Worm (Caenorhabditis elegans) whole organism, L1 larva: ENCODE measurements around the gene C31C9.7.

Experiments used
- aly-2 ChIP-seq: fragments of 150-350 bp; optimal IDR thresholded peaks from 2 replicates; lab custom pipeline; 2014; ENCODE audit warnings: missing biosample characterization, missing genetic modification characterization
- ama-1 ChIP-seq: fragments of 150-350 bp; optimal IDR thresholded peaks from 2 replicates; lab custom pipeline; 2014
- ceh-82 ChIP-seq, 3 experiments: fragments of 150-350 bp in 1 of 3; sonication (generic microtip) in 2 of 3; optimal IDR thresholded peaks; 2 replicates each; lab custom pipeline; 2014 to 2017; ENCODE audit warnings: missing biosample characterization in 3 of 3, missing genetic modification characterization in 3 of 3
- ces-1 ChIP-seq: fragments of 150-350 bp; optimal IDR thresholded peaks from 2 replicates; lab custom pipeline; 2014; ENCODE audit warnings: missing biosample characterization, missing genetic modification reagents, missing genetic modification characterization
- dpl-1 ChIP-seq, 3 experiments: fragments of 150-350 bp in 2 of 3; sonication (generic microtip) in 1 of 3; optimal IDR thresholded peaks; 2 replicates each; lab custom pipeline; 2014 to 2017; ENCODE audit warnings: missing biosample characterization in 3 of 3, missing genetic modification characterization in 3 of 3, missing genetic modification reagents in 3 of 3
- elt-3 ChIP-seq, 6 experiments: fragments of 150-350 bp in 1 of 6; sonication (generic microtip); optimal IDR thresholded peaks; 2 replicates each; lab custom pipeline; 2017 to 2018; ENCODE audit warnings: missing biosample characterization in 6 of 6, missing genetic modification characterization in 6 of 6, inconsistent platforms in 1 of 6
- fkh-4 ChIP-seq: sonication (generic microtip); optimal IDR thresholded peaks from 2 replicates; lab custom pipeline; 2016; ENCODE audit warnings: missing compliant biosample characterization, missing genetic modification characterization, borderline replicate concordance
- fos-1 ChIP-seq: fragments of 150-350 bp; optimal IDR thresholded peaks from 2 replicates; lab custom pipeline; 2014; ENCODE audit warnings: missing biosample characterization, missing genetic modification characterization
- mdl-1 ChIP-seq, 2 experiments: fragments of 150-350 bp; optimal IDR thresholded peaks; 2 replicates each; lab custom pipeline; 2014 to 2017; ENCODE audit warnings: missing biosample characterization in 2 of 2, missing genetic modification characterization in 2 of 2, inconsistent platforms in 1 of 2
- mep-1 ChIP-seq: fragments of 150-350 bp; optimal IDR thresholded peaks from 2 replicates; lab custom pipeline; 2014; ENCODE audit warnings: missing biosample characterization, missing genetic modification characterization
- snpc-4 ChIP-seq: fragments of 150-350 bp; optimal IDR thresholded peaks from 2 replicates; lab custom pipeline; 2014; ENCODE audit warnings: missing biosample characterization, missing genetic modification characterization
- unc-62 ChIP-seq: fragments of 150-350 bp; optimal IDR thresholded peaks from 2 replicates; lab custom pipeline; 2014; ENCODE audit warnings: missing biosample characterization, missing genetic modification reagents, missing genetic modification characterization
- zag-1 ChIP-seq: fragments of 150-350 bp; optimal IDR thresholded peaks from 2 replicates; lab custom pipeline; 2014; ENCODE audit warnings: missing biosample characterization, missing genetic modification characterization
- ztf-11 ChIP-seq, 2 experiments: sonication (generic microtip); optimal IDR thresholded peaks; 2 replicates each; lab custom pipeline; 2016 to 2017; ENCODE audit warnings: missing genetic modification characterization in 2 of 2, missing biosample characterization in 1 of 2, missing compliant biosample characterization in 1 of 2

DNA sequence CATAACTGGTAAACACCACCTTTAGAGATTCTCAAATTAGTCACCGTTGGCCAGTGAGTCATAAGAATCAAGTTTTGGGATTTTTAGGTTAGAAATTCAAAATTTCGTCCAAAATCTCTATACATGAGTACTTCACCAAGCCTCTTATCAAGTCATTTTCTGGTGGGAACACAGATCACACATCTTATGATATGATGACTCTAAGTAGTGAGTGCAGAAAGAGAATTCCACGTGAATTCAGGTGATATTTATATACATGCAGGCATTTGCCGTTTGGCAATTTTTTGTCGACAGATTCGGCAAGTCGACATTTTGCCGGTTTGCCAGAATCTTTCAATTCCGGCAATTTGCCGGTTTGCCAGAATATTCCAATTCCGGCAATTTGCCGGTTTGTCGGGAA is 3.2 kb downstream of the C31C9.7 start:
- TF ChIP-seq elt-3 (tag; optimal IDR thresholded peaks at IDR 0.05; lab: Kevin White, UChicago) (no peak), aly-2 (tag; lab: Kevin White, UChicago) (no peak), unc-62 (GFP tag; lab: Kevin White, UChicago) (no peak), ceh-82 (tag; optimal IDR thresholded peaks at IDR 0.05; lab: Kevin White, UChicago) (no peak), mdl-1 (tag; optimal IDR thresholded peaks at IDR 0.05; lab: Kevin White, UChicago) (no peak), snpc-4 (tag; lab: Kevin White, UChicago) (no peak), mep-1 (tag; lab: Kevin White, UChicago) (no peak), ztf-11 (tag; optimal IDR thresholded peaks at IDR 0.05; lab: Kevin White, UChicago) (no peak), ces-1 (GFP tag; lab: Kevin White, UChicago) (no peak), dpl-1 (GFP tag; optimal IDR thresholded peaks at IDR 0.05; lab: Kevin White, UChicago) (no peak), zag-1 (tag; lab: Kevin White, UChicago) (no peak), ama-1 (no peak), fos-1 (tag; lab: Kevin White, UChicago) (no peak), fkh-4 (no peak)
